Fruit fly (Drosophila melanogaster) Kc167 (cell line): ENCODE results near the gene CG31050.

Experiments used
- Myc ChIP-seq: fragments of >200 bp; optimal IDR thresholded peaks from 2 replicates; lab custom pipeline; 2017; ENCODE audit warnings: missing external identifiers
- Sin3A ChIP-seq: fragments of >200 bp; optimal IDR thresholded peaks from 2 replicates; lab custom pipeline; 2018; ENCODE audit warnings: missing external identifiers
- h ChIP-seq: fragments of >200 bp; optimal IDR thresholded peaks from 3 replicates; lab custom pipeline; 2018; ENCODE audit warnings: missing external identifiers
- insv ChIP-seq: fragments of >200 bp; optimal IDR thresholded peaks from 3 replicates; lab custom pipeline; 2018; ENCODE audit warnings: missing external identifiers
- psq ChIP-seq: fragments of >200 bp; optimal IDR thresholded peaks from 2 replicates; lab custom pipeline; 2017; ENCODE audit warnings: missing external identifiers

dm6 chr3R:28623564-28623963 is 26.7 kb downstream of the CG31050 start:
- TF ChIP-seq Myc (lab: Kevin White, UChicago) = no peak
- no peak for TF ChIP-seq insv (lab: Kevin White, UChicago)
- no peak for TF ChIP-seq Sin3A (lab: Kevin White, UChicago)
- TF ChIP-seq h = no peak
- TF ChIP-seq psq (lab: Kevin White, UChicago) = no peak
